Fruit fly (Drosophila melanogaster): Measurements from ENCODE around the gene CG13847.
A peak's percentile ranks its signal among the peaks of the same experiment; 100 is the strongest.

CG13847 gene

DNA sequence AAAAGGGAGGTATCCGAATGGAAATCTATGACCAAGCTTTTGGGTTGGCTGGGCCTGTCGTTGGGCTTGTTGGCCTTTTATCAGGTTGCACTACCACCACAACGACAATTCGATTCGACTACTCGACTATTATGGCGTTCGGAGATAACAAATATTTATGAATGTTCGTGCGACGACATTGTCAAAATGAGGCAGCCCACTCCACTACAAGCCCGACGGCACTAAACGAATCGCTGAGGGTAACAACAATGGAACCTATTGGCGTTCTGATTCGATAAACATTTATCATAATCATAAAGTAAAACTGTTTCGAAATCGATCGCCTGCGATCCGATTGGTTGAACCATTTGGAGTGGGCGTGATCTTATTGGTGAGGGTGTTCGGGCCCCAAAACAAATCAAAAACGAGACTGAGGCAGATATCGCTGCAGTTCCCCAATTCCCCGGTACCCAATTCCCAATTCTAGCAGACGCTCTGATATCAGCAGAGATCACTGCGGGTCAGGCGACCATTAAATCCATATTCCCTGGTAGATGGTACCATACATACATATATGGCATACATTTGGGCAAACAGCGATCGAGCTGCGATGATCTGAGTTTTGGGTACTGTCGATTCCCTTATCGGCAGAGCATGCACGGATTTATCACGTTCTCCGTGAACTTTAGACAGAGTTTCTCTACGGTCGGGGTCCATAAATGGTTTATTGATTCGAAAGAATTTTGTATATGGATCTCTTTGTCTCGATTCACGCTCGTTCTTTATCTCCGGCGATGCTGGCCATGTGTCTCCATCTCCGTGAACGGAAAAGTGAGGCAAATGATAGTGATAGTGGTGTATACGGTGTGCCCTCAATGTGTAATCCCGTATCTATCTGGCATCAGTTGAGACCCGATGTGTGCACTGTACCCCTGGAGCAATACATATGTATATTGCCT, 18.7 kb upstream of the CG13847 start (continued):
- TF ChIP-seq nmo (GFP tag; optimal IDR thresholded peaks at IDR 0.05) (no peak), CG7745 (tag; optimal IDR thresholded peaks at IDR 0.05) (no peak), Eip74EF (GFP tag; optimal IDR thresholded peaks at IDR 0.05) (no peak), chinmo (GFP tag; IDR thresholded peaks at IDR 0.05; ENCODE audit: partially characterized antibody) (peak; percentile 75; the same call in 1 of the 4 replicates), Ets65A (GFP tag) (peak; percentile 9), jing (GFP tag; optimal IDR thresholded peaks at IDR 0.05) (no peak), CG13894 (tag; optimal IDR thresholded peaks at IDR 0.05) (peak; percentile 18)

DNA sequence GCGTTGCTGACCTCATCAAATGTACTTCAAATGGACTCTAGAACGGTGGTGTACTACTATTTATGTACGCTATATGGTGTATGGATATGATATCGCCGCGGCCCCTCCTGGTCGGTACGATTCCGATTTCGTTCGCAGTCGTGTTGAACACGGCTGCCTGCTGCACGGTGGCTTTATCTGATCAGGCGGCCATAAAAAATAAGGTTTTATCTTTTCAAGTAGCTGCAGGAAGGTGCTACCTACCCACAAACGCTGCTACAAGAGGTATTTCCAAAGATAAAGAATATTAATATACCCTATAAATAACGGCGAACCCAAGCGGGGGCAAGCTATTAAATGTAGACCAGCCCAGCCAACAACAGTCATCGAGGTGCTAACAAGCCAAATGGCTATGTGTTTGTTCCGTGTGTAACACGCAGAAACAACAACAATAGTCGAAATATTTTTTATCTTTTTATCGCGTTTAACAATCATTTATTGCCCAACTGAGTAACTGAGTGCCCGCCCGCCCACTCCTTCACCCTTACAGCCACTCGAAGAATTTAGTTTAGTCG, 14.0 kb upstream of the CG13847 start:
- TF ChIP-seq cad (GFP tag; optimal IDR thresholded peaks at IDR 0.05) (peak; percentile 13), kah (GFP tag; optimal IDR thresholded peaks at IDR 0.05) (no peak), Hr78 (GFP tag; optimal IDR thresholded peaks at IDR 0.05) (peak in 1 of 2 experiments; percentile 15), caup (GFP tag; optimal IDR thresholded peaks at IDR 0.05; ENCODE audit: severe bottlenecking) (peak; percentile 25), onecut (GFP tag; IDR thresholded peaks at IDR 0.05) (no peak), CG11456 (GFP tag; IDR thresholded peaks at IDR 0.05) (no peak), zfh2 (GFP tag; optimal IDR thresholded peaks at IDR 0.05) (no peak), D19A (tag; optimal IDR thresholded peaks at IDR 0.05) (peak; percentile 60), grn (GFP tag; optimal IDR thresholded peaks at IDR 0.05) (peak; percentile 90), sd (tag; optimal IDR thresholded peaks at IDR 0.05) (peak; percentile 75), run (tag; optimal IDR thresholded peaks at IDR 0.05) (peak; percentile 21), Dip2 (GFP tag; IDR thresholded peaks at IDR 0.05) (no peak), CG1647 (GFP tag; optimal IDR thresholded peaks at IDR 0.05) (no peak), CG31224 (GFP tag; IDR thresholded peaks at IDR 0.05) (no peak), Med (GFP tag) (peak; percentile 62), CG8281 (tag; optimal IDR thresholded peaks at IDR 0.05) (peak; percentile 84), odd (GFP tag; optimal IDR thresholded peaks at IDR 0.05) (peak; percentile 5), CG6791 (GFP tag; IDR thresholded peaks at IDR 0.05; ENCODE audit: partially characterized antibody) (no peak), CG34376 (GFP tag; optimal IDR thresholded peaks at IDR 0.05) (peak; percentile 98), CG6175 (GFP tag; IDR thresholded peaks at IDR 0.05) (0 out of 3 replicates have a peak, but pooled peaks have one; percentile 25), D19B (GFP tag; optimal IDR thresholded peaks at IDR 0.05) (peak; percentile 23), ftz-f1 (GFP tag; optimal IDR thresholded peaks at IDR 0.05) (no peak), Nf-YB (GFP tag; optimal IDR thresholded peaks at IDR 0.05) (peak; percentile 23), CG8478 (optimal IDR thresholded peaks at IDR 0.05) (peak; percentile 5), sens (GFP tag) (peak; percentile 56), usp (GFP tag; optimal IDR thresholded peaks at IDR 0.05) (no peak)

dm6 chr3R:22447874-22448254, 11.9 kb upstream of the CG13847 start, which contains the start of gene CG34376:
Gene CG34376, plus strand, starts transcription at chr3R:22448099.
- TF ChIP-seq CG10431 (GFP tag; optimal IDR thresholded peaks at IDR 0.05) (peak; percentile 41), corto (GFP tag; optimal IDR thresholded peaks at IDR 0.05) (no peak), CG13624 (GFP tag; optimal IDR thresholded peaks at IDR 0.05) (no peak), trh (GFP tag; optimal IDR thresholded peaks at IDR 0.05) (no peak), Trl (optimal IDR thresholded peaks at IDR 0.05) (no peak), Trl (GFP tag; optimal IDR thresholded peaks at IDR 0.05) (peak; percentile 13), Kr (GFP tag; optimal IDR thresholded peaks at IDR 0.05) (no peak), Gug (GFP tag; IDR thresholded peaks at IDR 0.05) (peak; percentile 18; the same call in 1 of the 4 replicates), Vsx1 (GFP tag; optimal IDR thresholded peaks at IDR 0.05) (peak; percentile 38), phol (tag; optimal IDR thresholded peaks at IDR 0.05) (peak; percentile 49), bsh (GFP tag; optimal IDR thresholded peaks at IDR 0.05) (peak in 1 of 2 experiments; percentile 8), CrebB (tag; optimal IDR thresholded peaks at IDR 0.05) (peak; percentile 40), CG10979 (tag; optimal IDR thresholded peaks at IDR 0.05) (peak; percentile 2), CG16813 (GFP tag; IDR thresholded peaks at IDR 0.05; ENCODE audit: partially characterized antibody) (0 out of 3 replicates have a peak, but pooled peaks have one; percentile 30), Hsf (GFP tag; optimal IDR thresholded peaks at IDR 0.05) (no peak)

Measured in whole organism, embryonic.